Worm (Caenorhabditis elegans): ENCODE measurements around the gene Y39A1A.3.
A peak's percentile ranks its signal among the peaks of the same experiment; 100 is the strongest.

Gene Y39A1A.3

DNA sequence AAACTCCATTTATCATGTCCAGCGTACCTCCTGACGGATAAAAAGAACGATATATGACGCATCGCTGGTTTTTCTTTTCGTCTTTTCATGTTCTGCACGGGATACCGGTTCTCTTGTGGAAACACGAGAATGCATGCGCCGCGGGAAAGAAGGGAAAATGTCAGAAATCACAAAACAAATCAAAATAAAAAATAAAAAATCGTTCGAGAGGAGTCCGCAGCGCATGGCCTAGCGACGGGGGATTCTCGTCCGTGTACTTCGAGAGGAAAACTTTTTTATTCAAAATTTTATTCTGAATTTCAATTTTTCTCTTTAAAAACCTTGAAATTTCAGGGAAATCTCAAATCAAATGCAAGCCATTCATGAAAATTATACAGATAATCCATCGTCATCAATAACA lies 24.9 kb upstream of the Y39A1A.3 start, which contains the start of the genes lron-10 and hpr-9:
lron-10 (minus strand) TSS at position 162 of the 400 bp plus-strand sequence.
hpr-9 (plus strand) TSS at position 344 of the 400 bp plus-strand sequence.
- TF ChIP-seq nhr-25 (tag; optimal IDR thresholded peaks at IDR 0.05) (peak; percentile 24), egl-5 (tag; optimal IDR thresholded peaks at IDR 0.05) (peak; percentile 51), nhr-77 (tag; optimal IDR thresholded peaks at IDR 0.05) (no peak), snpc-4 (tag; optimal IDR thresholded peaks at IDR 0.05) (peak; percentile 19), ztf-4 (tag; optimal IDR thresholded peaks at IDR 0.05) (no peak), unc-39 (tag; optimal IDR thresholded peaks at IDR 0.05) (no peak), nfya-1 (tag; optimal IDR thresholded peaks at IDR 0.05; ENCODE audit: insufficient read depth) (peak; percentile 78), ceh-28 (tag; optimal IDR thresholded peaks at IDR 0.05) (peak; percentile 53), lsy-12 (tag; optimal IDR thresholded peaks at IDR 0.05) (peak; percentile 62), pqm-1 (tag; optimal IDR thresholded peaks at IDR 0.05) (peak; percentile 2), lin-39 (tag; optimal IDR thresholded peaks at IDR 0.05) (peak; percentile 39), R02D3.7 (tag; optimal IDR thresholded peaks at IDR 0.05) (peak; percentile 12), hmg-11 (tag; optimal IDR thresholded peaks at IDR 0.05) (peak; percentile 39), nhr-43 (tag; optimal IDR thresholded peaks at IDR 0.05; ENCODE audit: poor library complexity, severe bottlenecking) (peak; percentile 94), eor-1 (tag; optimal IDR thresholded peaks at IDR 0.05) (no peak), nhr-76 (tag; optimal IDR thresholded peaks at IDR 0.05) (peak; percentile 7), elt-2 (tag; optimal IDR thresholded peaks at IDR 0.05) (peak; percentile 25), ceh-9 (tag; optimal IDR thresholded peaks at IDR 0.05) (no peak), ama-1 (optimal IDR thresholded peaks at IDR 0.05) (peak; percentile 36), elt-3 (tag; optimal IDR thresholded peaks at IDR 0.05) (no peak), nhr-67 (tag; optimal IDR thresholded peaks at IDR 0.05) (no peak), skn-1 (tag; optimal IDR thresholded peaks at IDR 0.05) (peak; percentile 4), fos-1 (tag; optimal IDR thresholded peaks at IDR 0.05) (no peak), unc-62 (GFP tag; optimal IDR thresholded peaks at IDR 0.05) (peak; percentile 25), lin-15B (tag; optimal IDR thresholded peaks at IDR 0.05) (peak; percentile 67), tbx-2 (tag; optimal IDR thresholded peaks at IDR 0.05) (peak; percentile 49), nhr-11 (tag; optimal IDR thresholded peaks at IDR 0.05) (no peak), pha-4 (tag; optimal IDR thresholded peaks at IDR 0.05) (peak; percentile 65), nhr-23 (tag; optimal IDR thresholded peaks at IDR 0.05) (peak; percentile 95)

DNA sequence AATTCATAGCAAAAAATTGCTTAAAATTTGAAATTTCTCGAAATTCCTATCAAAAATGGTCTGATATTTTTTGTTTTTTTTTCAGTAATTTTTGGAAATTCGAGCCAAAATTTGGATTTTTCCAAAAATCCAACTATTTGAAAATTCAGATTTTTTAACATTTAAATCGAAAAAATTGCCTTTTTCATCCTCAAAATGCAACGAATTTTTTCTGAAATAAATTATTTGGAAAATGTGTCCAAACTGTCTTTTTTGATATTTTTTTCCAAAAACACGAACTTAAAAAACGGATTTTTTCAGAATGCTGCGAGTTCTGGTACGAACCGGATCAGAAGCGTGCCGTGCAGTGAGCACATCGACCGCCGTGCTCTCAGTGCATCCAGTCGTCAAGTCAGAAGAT lies 18.9 kb upstream of the Y39A1A.3 start, which contains the start of gene mrpl-22:
mrpl-22 (plus strand) TSS at position 301 of the 400 bp plus-strand sequence.
- TF ChIP-seq nhr-237 (tag; optimal IDR thresholded peaks at IDR 0.05) = no peak
- TF ChIP-seq egl-27 (tag; optimal IDR thresholded peaks at IDR 0.05) = no peak
- TF ChIP-seq hmg-11 (tag; optimal IDR thresholded peaks at IDR 0.05) = no peak
- TF ChIP-seq nhr-12 (tag; optimal IDR thresholded peaks at IDR 0.05) = no peak
- no peak for TF ChIP-seq pha-4 (tag; optimal IDR thresholded peaks at IDR 0.05)
- no peak for TF ChIP-seq ceh-82 (tag; optimal IDR thresholded peaks at IDR 0.05)
- TF ChIP-seq elt-3 (tag; optimal IDR thresholded peaks at IDR 0.05) = no peak
- TF ChIP-seq nhr-67 (tag; optimal IDR thresholded peaks at IDR 0.05) = no peak
- no peak for TF ChIP-seq fkh-2 (tag; optimal IDR thresholded peaks at IDR 0.05)

DNA sequence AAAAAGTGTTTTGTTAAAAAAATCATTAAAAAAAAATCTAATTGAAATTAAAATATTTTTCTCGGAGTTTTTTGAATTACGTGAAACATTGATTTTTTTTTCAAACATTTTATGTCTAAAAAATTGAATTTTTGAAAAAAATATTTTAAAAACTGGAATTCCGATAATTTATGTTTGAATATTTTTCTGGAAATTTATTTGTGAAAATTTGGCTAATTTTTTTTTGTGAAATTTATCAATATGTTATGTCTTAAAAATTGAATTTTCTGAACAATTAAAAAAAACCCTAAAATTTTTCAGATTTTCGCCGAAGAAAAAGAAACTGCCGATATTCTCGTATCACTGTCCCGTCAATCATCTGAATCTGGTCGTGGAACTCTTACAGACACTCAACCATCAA lies 16.0 kb upstream of the Y39A1A.3 start, which contains the start of gene Y39A1A.24:
Y39A1A.24 (plus strand) TSS at position 301 of the 400 bp plus-strand sequence.
- TF ChIP-seq lin-15B (tag; optimal IDR thresholded peaks at IDR 0.05) = no peak
- no peak for TF ChIP-seq ceh-82 (tag; optimal IDR thresholded peaks at IDR 0.05)

DNA sequence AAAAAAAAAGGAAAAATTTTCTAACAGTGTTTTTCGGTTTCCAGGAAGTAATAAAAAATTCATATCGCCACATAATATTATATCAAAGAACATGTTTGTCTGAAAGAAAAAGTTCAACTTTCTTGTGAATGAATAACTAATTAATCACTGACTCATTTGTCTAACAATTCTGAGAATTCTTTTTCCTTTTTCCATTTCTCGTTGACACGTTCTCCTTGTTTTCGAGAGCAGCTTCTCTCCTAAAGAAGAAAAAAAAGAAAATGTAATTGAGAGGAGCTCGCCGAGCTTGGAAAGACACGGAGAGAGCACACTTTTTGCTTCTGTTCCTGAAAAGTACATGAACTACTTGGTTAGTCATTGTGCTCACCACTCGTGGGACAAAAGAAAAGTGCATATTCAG lies 11.9 kb upstream of the Y39A1A.3 start:
- TF ChIP-seq tbx-2 (tag; optimal IDR thresholded peaks at IDR 0.05) (no peak), R02D3.7 (tag; optimal IDR thresholded peaks at IDR 0.05) (no peak), nfya-1 (tag; optimal IDR thresholded peaks at IDR 0.05; ENCODE audit: insufficient read depth) (peak; percentile 19), ceh-16 (tag; optimal IDR thresholded peaks at IDR 0.05) (no peak), pqm-1 (tag; optimal IDR thresholded peaks at IDR 0.05) (no peak), nhr-67 (tag; optimal IDR thresholded peaks at IDR 0.05) (no peak)

DNA sequence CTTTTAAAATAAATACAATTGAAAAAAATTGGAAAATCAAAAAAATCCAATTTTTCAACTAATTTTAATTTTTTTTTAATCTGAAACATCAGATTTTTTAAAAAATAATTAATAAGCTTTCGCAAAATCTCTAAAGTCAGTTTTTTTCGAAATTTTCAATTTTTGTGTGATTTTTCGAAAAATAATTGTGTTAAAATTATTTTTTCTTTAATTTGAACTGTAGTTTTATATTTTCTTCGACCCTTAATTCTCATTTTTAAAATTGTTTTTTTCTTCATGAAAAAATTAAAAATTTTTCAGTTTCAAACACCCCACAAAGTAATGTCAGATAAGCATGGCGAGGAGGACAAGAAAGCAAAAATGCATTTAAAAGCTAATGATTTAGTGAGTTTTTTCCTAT lies 8.8 kb upstream of the Y39A1A.3 start, which contains the start of gene rabx-5:
rabx-5 (plus strand) TSS at position 301 of the 400 bp plus-strand sequence.
- no peak for TF ChIP-seq nhr-23 (tag; optimal IDR thresholded peaks at IDR 0.05)
- no peak for TF ChIP-seq fkh-10 (GFP tag; optimal IDR thresholded peaks at IDR 0.05)
- TF ChIP-seq egl-5 (tag; optimal IDR thresholded peaks at IDR 0.05) = no peak
- TF ChIP-seq lin-39 (tag; optimal IDR thresholded peaks at IDR 0.05) = no peak
